Worm (Caenorhabditis elegans): ENCODE data around the gene F42C5.6.
A peak's percentile ranks its signal among the peaks of the same experiment; 100 is the strongest.

F42C5.6 gene

DNA sequence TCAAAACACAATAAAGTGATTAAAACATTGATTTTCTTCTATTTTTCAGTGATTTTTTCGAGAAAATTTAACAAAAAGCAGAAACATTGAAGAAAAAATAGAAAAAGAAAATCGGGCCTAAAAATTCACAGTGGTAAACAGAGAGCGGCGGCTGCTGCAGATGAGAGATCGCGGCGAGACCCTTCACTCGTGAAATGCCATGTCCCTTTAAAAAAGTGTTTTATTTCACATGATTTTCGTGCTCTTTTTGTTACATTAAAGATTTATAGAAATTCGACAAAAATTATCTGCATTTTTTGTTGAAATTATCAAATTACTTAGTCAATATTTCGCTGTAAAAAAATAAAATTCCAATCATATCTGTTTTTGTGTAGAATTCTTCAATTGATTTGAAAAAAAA, 5.1 kb upstream of the F42C5.6 start:
- TF ChIP-seq rnt-1 (tag; optimal IDR thresholded peaks at IDR 0.05): no peak
- TF ChIP-seq hlh-8 (tag; optimal IDR thresholded peaks at IDR 0.05): no peak
- TF ChIP-seq unc-55 (GFP tag; optimal IDR thresholded peaks at IDR 0.05): peak; percentile 1
- TF ChIP-seq nfya-1 (tag; optimal IDR thresholded peaks at IDR 0.05): peak; percentile 39
- peak; percentile 19 for TF ChIP-seq ceh-31 (tag; optimal IDR thresholded peaks at IDR 0.05)
- peak; percentile 8 for TF ChIP-seq dve-1 (tag; optimal IDR thresholded peaks at IDR 0.05)
- peak; percentile 19 for TF ChIP-seq tbx-2 (tag; optimal IDR thresholded peaks at IDR 0.05)
- no peak for TF ChIP-seq K09A11.1 (tag; optimal IDR thresholded peaks at IDR 0.05; ENCODE audit: insufficient read depth)
- TF ChIP-seq ceh-34 (tag; optimal IDR thresholded peaks at IDR 0.05): peak; percentile 65
- peak; percentile 3 for TF ChIP-seq hlh-30 (tag; optimal IDR thresholded peaks at IDR 0.05; ENCODE audit: insufficient read depth)

DNA sequence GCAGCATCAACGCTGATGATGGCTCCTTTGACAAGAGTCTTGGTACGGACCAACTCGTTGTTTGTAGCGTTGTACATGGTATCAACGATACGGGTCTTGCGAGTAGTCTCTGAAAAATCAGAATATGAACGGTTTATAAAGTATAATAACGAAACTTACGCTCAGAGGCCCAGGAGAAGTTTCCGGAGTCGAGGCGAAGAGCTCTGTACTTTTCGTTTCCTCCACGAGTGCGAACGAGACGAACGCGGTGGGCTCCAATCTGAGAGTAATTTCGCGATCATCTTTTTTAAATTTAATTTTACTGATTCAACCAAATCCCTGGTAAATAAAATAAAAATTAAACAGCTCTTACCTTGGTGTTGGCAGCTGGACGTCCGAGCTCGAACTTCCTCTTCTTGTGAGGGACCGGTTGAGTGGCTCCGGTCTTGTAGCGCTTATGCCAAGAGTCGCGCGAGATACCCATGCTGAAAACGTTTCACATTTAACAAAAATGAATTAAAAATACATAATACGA, 4.6 kb upstream of the F42C5.6 start, which contains the start of gene rps-8:
Gene rps-8 (minus strand): TSS at position 464 of the 514 bp plus-strand sequence.
- TF ChIP-seq syd-9 (tag; optimal IDR thresholded peaks at IDR 0.05) (no peak), gmeb-2 (tag; optimal IDR thresholded peaks at IDR 0.05) (no peak), pax-1 (tag; optimal IDR thresholded peaks at IDR 0.05) (no peak), K09A11.1 (tag; optimal IDR thresholded peaks at IDR 0.05; ENCODE audit: insufficient read depth) (no peak), nhr-232 (tag; optimal IDR thresholded peaks at IDR 0.05) (no peak), ceh-34 (tag; optimal IDR thresholded peaks at IDR 0.05) (no peak), sdc-2 (tag; optimal IDR thresholded peaks at IDR 0.05) (no peak), ets-4 (tag; optimal IDR thresholded peaks at IDR 0.05) (no peak), eyg-1 (tag; optimal IDR thresholded peaks at IDR 0.05) (no peak)

ce11 chrIV:7312620-7313194, 3.8 kb upstream of the F42C5.6 start:
- TF ChIP-seq pax-1 (tag; optimal IDR thresholded peaks at IDR 0.05) (no peak), ceh-14 (tag; optimal IDR thresholded peaks at IDR 0.05) (no peak), zip-5 (tag; optimal IDR thresholded peaks at IDR 0.05) (no peak), ceh-24 (tag; optimal IDR thresholded peaks at IDR 0.05) (no peak), ceh-19 (GFP tag; optimal IDR thresholded peaks at IDR 0.05) (no peak), ceh-22 (tag; optimal IDR thresholded peaks at IDR 0.05) (no peak), ceh-31 (tag; optimal IDR thresholded peaks at IDR 0.05) (no peak), ztf-16 (tag; optimal IDR thresholded peaks at IDR 0.05) (no peak), pag-3 (tag; optimal IDR thresholded peaks at IDR 0.05; ENCODE audit: borderline replicate concordance) (no peak), nhr-11 (tag; optimal IDR thresholded peaks at IDR 0.05) (no peak), eyg-1 (tag; optimal IDR thresholded peaks at IDR 0.05) (no peak), odd-2 (tag; optimal IDR thresholded peaks at IDR 0.05) (no peak), ttx-3 (tag; optimal IDR thresholded peaks at IDR 0.05) (no peak), fkh-6 (tag; optimal IDR thresholded peaks at IDR 0.05) (no peak), dmd-4 (tag; optimal IDR thresholded peaks at IDR 0.05; ENCODE audit: borderline replicate concordance) (no peak), sox-2 (GFP tag; IDR thresholded peaks at IDR 0.05) (no peak), sdc-2 (tag; optimal IDR thresholded peaks at IDR 0.05) (no peak), lin-11 (tag; optimal IDR thresholded peaks at IDR 0.05) (no peak), unc-3 (GFP tag; conservative IDR thresholded peaks at IDR 0.05) (no peak), unc-3 (tag; optimal IDR thresholded peaks at IDR 0.05) (no peak), ceh-30 (tag; optimal IDR thresholded peaks at IDR 0.05) (no peak)

DNA sequence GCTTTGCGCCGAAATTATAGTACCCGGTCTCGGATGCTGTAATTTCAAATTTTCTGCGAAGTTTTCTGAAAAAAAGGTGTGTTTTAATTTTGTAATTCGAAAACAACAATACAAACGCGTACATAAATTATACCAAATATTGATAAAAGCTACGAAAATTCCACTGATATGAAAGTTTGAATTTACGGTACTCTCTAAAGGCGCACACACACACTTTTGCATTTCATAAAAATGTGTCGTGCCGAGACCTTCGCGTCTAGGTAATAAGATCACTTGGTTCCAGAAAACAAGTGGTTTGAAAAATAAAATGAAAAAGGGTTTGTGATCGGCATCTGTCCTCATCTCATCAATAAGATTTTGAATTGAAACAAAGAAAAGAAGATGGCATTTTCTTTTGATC, 2.0 kb upstream of the F42C5.6 start:
- TF ChIP-seq pha-4 (tag; optimal IDR thresholded peaks at IDR 0.05) (no peak), fkh-6 (tag; optimal IDR thresholded peaks at IDR 0.05) (no peak), tbx-7 (tag; optimal IDR thresholded peaks at IDR 0.05) (no peak), hlh-8 (tag; optimal IDR thresholded peaks at IDR 0.05) (no peak), ttx-3 (tag; optimal IDR thresholded peaks at IDR 0.05) (no peak), pax-1 (tag; optimal IDR thresholded peaks at IDR 0.05) (no peak), ets-4 (tag; optimal IDR thresholded peaks at IDR 0.05) (no peak), C08G9.2 (tag; optimal IDR thresholded peaks at IDR 0.05) (no peak)
